Worm (Caenorhabditis elegans) whole organism, L4 larva: ENCODE measurements around the gene clc-13.

Experiments used
- ZK337.2 ChIP-seq: fragments of 200-800 bp; sonication (Bioruptor generic); IDR thresholded peaks from 2 replicates; pipeline ENCODE4 v1.3.6; 2022; ENCODE audit warnings: missing genetic modification reagents, missing genetic modification characterization, missing compliant biosample characterization
- ZK546.5 ChIP-seq, 2 experiments: sonication (generic microtip); optimal IDR thresholded peaks; 2 replicates each; lab custom pipeline; 2017; ENCODE audit warnings: missing biosample characterization in 2 of 2, missing genetic modification characterization in 2 of 2
- aly-2 ChIP-seq: sonication (generic microtip); optimal IDR thresholded peaks from 2 replicates; lab custom pipeline; 2018; ENCODE audit warnings: missing biosample characterization, missing genetic modification characterization
- ceh-82 ChIP-seq: sonication (generic microtip); optimal IDR thresholded peaks from 2 replicates; lab custom pipeline; 2017; ENCODE audit warnings: missing biosample characterization, missing genetic modification characterization
- fkh-10 ChIP-seq: fragments of 150-350 bp; optimal IDR thresholded peaks from 2 replicates; lab custom pipeline; 2014; ENCODE audit warnings: missing biosample characterization, missing genetic modification reagents, missing genetic modification characterization
- lin-1 ChIP-seq: fragments of 200-800 bp; sonication (Bioruptor generic); IDR thresholded peaks from 2 replicates; pipeline ENCODE4 v1.3.6; 2022; ENCODE audit warnings: missing genetic modification reagents, missing genetic modification characterization, missing compliant biosample characterization
- lin-39 ChIP-seq: fragments of 150-350 bp; optimal IDR thresholded peaks from 2 replicates; lab custom pipeline; 2014; ENCODE audit warnings: missing biosample characterization, missing genetic modification reagents, missing genetic modification characterization
- nhr-42 ChIP-seq: fragments of 200-800 bp; sonication (Bioruptor generic); IDR thresholded peaks from 2 replicates; pipeline ENCODE4 v1.3.6; 2022; ENCODE audit warnings: missing genetic modification characterization, missing compliant biosample characterization
- spr-1 ChIP-seq: sonication (generic microtip); optimal IDR thresholded peaks from 2 replicates; lab custom pipeline; 2016; ENCODE audit warnings: mild to moderate bottlenecking, missing genetic modification characterization, missing compliant biosample characterization
- unc-62 ChIP-seq, 3 experiments: fragments of 150-350 bp in 1 of 3; sonication (generic microtip); optimal IDR thresholded peaks in 2 of 3; peaks in 1 of 3; 1 replicate in 1 of 3; 2 replicates in 2 of 3; lab custom pipeline; 2014 to 2017; ENCODE audit warnings: missing biosample characterization in 3 of 3, missing genetic modification characterization in 3 of 3, missing genetic modification reagents in 3 of 3, missing genotype in 1 of 3

ce11 chrV:16965655-16966054, 48.6 kb upstream of the clc-13 start, which contains the start of gene efl-1:
- TF ChIP-seq ZK546.5 (tag; optimal IDR thresholded peaks at IDR 0.05; lab: Kevin White, UChicago) (no peak), fkh-10 (GFP tag; lab: Kevin White, UChicago) (peak; percentile 79), ZK337.2 (GFP tag; lab: Robert Waterston, UW) (no peak), lin-1 (GFP tag; lab: Robert Waterston, UW) (no peak), aly-2 (no peak), ceh-82 (tag; lab: Kevin White, UChicago) (no peak), lin-39 (tag; lab: Kevin White, UChicago) (no peak), nhr-42 (GFP tag; lab: Robert Waterston, UW) (peak; percentile 38; the same call in 1 of the 2 replicates), unc-62 (GFP tag; optimal IDR thresholded peaks at IDR 0.05 in 1 of 2; lab: Kevin White, UChicago) (peak in 1 of 2 experiments; percentile 92), unc-62 (tag; optimal IDR thresholded peaks at IDR 0.05; lab: Kevin White, UChicago) (no peak), spr-1 (tag; lab: Kevin White, UChicago) (peak; percentile 54)
